Fruit fly (Drosophila melanogaster) whole organism, embryonic: Measurements from ENCODE around the gene Spn75F.
A peak's percentile ranks its signal among the peaks of the same experiment; 100 is the strongest.

ENCODE experiments used
- CG10209 ChIP-seq: fragments of 200-800 bp; sonication (Bioruptor generic); optimal IDR thresholded peaks from 3 replicates; lab custom pipeline; 2017; ENCODE audit warnings: missing biosample characterization, mild to moderate bottlenecking, missing genetic modification characterization, missing genetic modification reagents
- CG11247 ChIP-seq: fragments of 200-800 bp; sonication (Bioruptor generic); IDR thresholded peaks from 2 replicates; pipeline ENCODE4 v1.3.6; 2022; ENCODE audit warnings: missing biosample characterization, missing genetic modification characterization
- CG11695 ChIP-seq: fragments of 200-800 bp; sonication (Bioruptor generic); IDR thresholded peaks from 3 replicates; pipeline ENCODE4 v1.3.6; 2022; ENCODE audit warnings: missing biosample characterization, missing genetic modification characterization
- CG1529 ChIP-seq: fragments of 200-800 bp; sonication (Bioruptor generic); optimal IDR thresholded peaks from 3 replicates; lab custom pipeline; 2018; ENCODE audit warnings: missing biosample characterization, missing genetic modification characterization
- CG17385 ChIP-seq: fragments of 200-800 bp; sonication (Bioruptor generic); optimal IDR thresholded peaks from 3 replicates; lab custom pipeline; 2018; ENCODE audit warnings: missing biosample characterization, mild to moderate bottlenecking, missing genetic modification characterization
- CG31365 ChIP-seq: fragments of 200-800 bp; sonication (Bioruptor generic); optimal IDR thresholded peaks from 2 replicates; lab custom pipeline; 2018; ENCODE audit warnings: missing biosample characterization, mild to moderate bottlenecking, missing genetic modification characterization
- CG31441 ChIP-seq: fragments of 200-800 bp; sonication (Bioruptor generic); IDR thresholded peaks from 2 replicates; pipeline ENCODE4 v1.3.6; 2022; ENCODE audit warnings: missing biosample characterization, missing genetic modification characterization
- CG4730 ChIP-seq: fragments of 200-800 bp; sonication (Bioruptor generic); IDR thresholded peaks from 2 replicates; pipeline ENCODE4 v1.3.6; 2022; ENCODE audit warnings: missing biosample characterization, missing genetic modification characterization
- CG6689 ChIP-seq: fragments of 200-800 bp; sonication (Bioruptor generic); IDR thresholded peaks from 2 replicates; pipeline ENCODE4 v1.3.6; 2022; ENCODE audit warnings: missing biosample characterization, missing genetic modification characterization
- CG6791 ChIP-seq: fragments of 200-800 bp; sonication (Bioruptor generic); IDR thresholded peaks from 3 replicates; pipeline ENCODE4 v1.3.6; 2022; ENCODE audit warnings: missing biosample characterization, missing genetic modification characterization; ENCODE audit not compliant: partially characterized antibody
- CG6813 ChIP-seq: fragments of 200-800 bp; sonication (Bioruptor generic); optimal IDR thresholded peaks from 2 replicates; lab custom pipeline; 2017; ENCODE audit warnings: missing biosample characterization, missing genetic modification characterization, mild to moderate bottlenecking, moderate library complexity, missing genetic modification reagents
- CG7928 ChIP-seq: fragments of 200-800 bp; sonication (Bioruptor generic); optimal IDR thresholded peaks from 2 replicates; lab custom pipeline; 2017; ENCODE audit warnings: missing biosample characterization, mild to moderate bottlenecking, missing genetic modification characterization
- CG8388 ChIP-seq: fragments of 200-800 bp; sonication (Bioruptor generic); optimal IDR thresholded peaks from 2 replicates; lab custom pipeline; 2019; ENCODE audit warnings: missing biosample characterization, mild to moderate bottlenecking, missing genetic modification characterization, moderate library complexity
- CG9437 ChIP-seq: fragments of 200-800 bp; sonication (Bioruptor generic); optimal IDR thresholded peaks from 2 replicates; lab custom pipeline; 2018; ENCODE audit warnings: missing biosample characterization, mild to moderate bottlenecking, missing genetic modification characterization
- CG9727 ChIP-seq: fragments of 200-800 bp; sonication (Bioruptor generic); optimal IDR thresholded peaks from 3 replicates; lab custom pipeline; 2017; ENCODE audit warnings: missing biosample characterization, mild to moderate bottlenecking, missing genetic modification characterization
- Dll ChIP-seq: fragments of 200-800 bp; sonication (Bioruptor generic); IDR thresholded peaks from 4 replicates; pipeline ENCODE4 v1.3.6; 2022; ENCODE audit warnings: missing biosample characterization, missing genetic modification characterization; ENCODE audit not compliant: partially characterized antibody
- HLH4C ChIP-seq: fragments of 200-800 bp; sonication (Bioruptor generic); IDR thresholded peaks from 3 replicates; pipeline ENCODE4 v1.3.6; 2022; ENCODE audit warnings: missing biosample characterization, missing genetic modification characterization; ENCODE audit not compliant: partially characterized antibody
- Hey ChIP-seq: fragments of 200-800 bp; sonication (Bioruptor generic); optimal IDR thresholded peaks from 3 replicates; lab custom pipeline; 2018; ENCODE audit warnings: missing biosample characterization, mild to moderate bottlenecking, missing genetic modification characterization
- Hmx ChIP-seq: fragments of 200-800 bp; sonication (Bioruptor generic); optimal IDR thresholded peaks from 2 replicates; lab custom pipeline; 2016; ENCODE audit warnings: missing biosample characterization, missing genetic modification characterization
- Med ChIP-seq: fragments of 200-800 bp; sonication (Bioruptor generic); peaks from one replicate; lab custom pipeline; 2016; ENCODE audit warnings: missing biosample characterization, missing genetic modification characterization, mild to moderate bottlenecking, inconsistent platforms, moderate library complexity
- Nf-YB ChIP-seq: fragments of 200-800 bp; sonication (Bioruptor generic); optimal IDR thresholded peaks from 3 replicates; lab custom pipeline; 2019; ENCODE audit warnings: missing biosample characterization, mild to moderate bottlenecking, missing genetic modification characterization, moderate library complexity
- Oli ChIP-seq: fragments of 200-800 bp; sonication (Bioruptor generic); optimal IDR thresholded peaks from 2 replicates; lab custom pipeline; 2018; ENCODE audit warnings: missing biosample characterization, mild to moderate bottlenecking, missing genetic modification characterization, moderate library complexity
- Rx ChIP-seq: fragments of 200-800 bp; sonication (Bioruptor generic); IDR thresholded peaks from 2 replicates; pipeline ENCODE4 v1.3.6; 2022; ENCODE audit warnings: missing biosample characterization, missing genetic modification characterization
- Ssrp ChIP-seq: fragments of 200-800 bp; sonication (Bioruptor generic); optimal IDR thresholded peaks from 2 replicates; lab custom pipeline; 2018; ENCODE audit warnings: missing biosample characterization, mild to moderate bottlenecking, missing genetic modification characterization, moderate library complexity
- al ChIP-seq: fragments of 200-800 bp; sonication (Bioruptor generic); IDR thresholded peaks from 2 replicates; pipeline ENCODE4 v1.3.6; 2022; ENCODE audit warnings: missing biosample characterization, missing genetic modification characterization
- cas ChIP-seq: fragments of 200-800 bp; sonication (Bioruptor generic); IDR thresholded peaks from 2 replicates; pipeline ENCODE4 v1.3.6; 2022; ENCODE audit warnings: missing biosample characterization, missing genetic modification characterization
- cg ChIP-seq: fragments of 200-800 bp; sonication (Bioruptor generic); optimal IDR thresholded peaks from 3 replicates; lab custom pipeline; 2019; ENCODE audit warnings: missing biosample characterization, mild to moderate bottlenecking, missing genetic modification characterization, moderate library complexity
- corto ChIP-seq: fragments of 200-800 bp; sonication (Bioruptor generic); optimal IDR thresholded peaks from 2 replicates; lab custom pipeline; 2016; ENCODE audit warnings: missing biosample characterization, mild to moderate bottlenecking, missing genetic modification characterization, moderate library complexity
- dan ChIP-seq: fragments of 200-800 bp; sonication (Bioruptor generic); IDR thresholded peaks from 2 replicates; pipeline ENCODE4 v1.3.6; 2022; ENCODE audit warnings: missing biosample characterization, missing genetic modification characterization
- dati ChIP-seq: fragments of 200-800 bp; sonication (Bioruptor generic); IDR thresholded peaks from 2 replicates; pipeline ENCODE4 v1.3.6; 2022; ENCODE audit warnings: missing biosample characterization, missing genetic modification characterization
- eyg ChIP-seq: fragments of 200-800 bp; sonication (Bioruptor generic); optimal IDR thresholded peaks from 3 replicates; lab custom pipeline; 2016; ENCODE audit warnings: missing biosample characterization, missing genetic modification characterization
- fu2 ChIP-seq: fragments of 200-800 bp; sonication (Bioruptor generic); optimal IDR thresholded peaks from 2 replicates; lab custom pipeline; 2016; ENCODE audit warnings: missing biosample characterization, missing genetic modification characterization
- gem ChIP-seq: fragments of 200-800 bp; sonication (Bioruptor generic); optimal IDR thresholded peaks from 2 replicates; lab custom pipeline; 2019; ENCODE audit warnings: missing biosample characterization, mild to moderate bottlenecking, missing genetic modification characterization, moderate library complexity
- gsb-n ChIP-seq: fragments of 200-800 bp; sonication (Bioruptor generic); optimal IDR thresholded peaks from 3 replicates; lab custom pipeline; 2018; ENCODE audit warnings: missing biosample characterization, mild to moderate bottlenecking, missing genetic modification characterization
- hb ChIP-seq: fragments of 200-800 bp; sonication (Bioruptor generic); IDR thresholded peaks from 3 replicates; pipeline ENCODE4 v1.3.6; 2022; ENCODE audit warnings: missing biosample characterization, missing genetic modification characterization; ENCODE audit not compliant: partially characterized antibody
- lab ChIP-seq: fragments of 200-800 bp; sonication (Bioruptor generic); optimal IDR thresholded peaks from 3 replicates; lab custom pipeline; 2017; ENCODE audit warnings: missing biosample characterization, missing genetic modification characterization, mild to moderate bottlenecking, moderate library complexity, missing genetic modification reagents
- lbe ChIP-seq: fragments of 200-800 bp; sonication (Bioruptor generic); optimal IDR thresholded peaks from 2 replicates; lab custom pipeline; 2016; ENCODE audit warnings: missing biosample characterization, mild to moderate bottlenecking, missing genetic modification characterization
- mirr ChIP-seq: fragments of 200-800 bp; sonication (Bioruptor generic); optimal IDR thresholded peaks from 3 replicates; lab custom pipeline; 2018; ENCODE audit warnings: missing biosample characterization, mild to moderate bottlenecking, missing genetic modification characterization
- prd ChIP-seq, 3 experiments: fragments of >200 bp in 2 of 3; fragments of 200-800 bp in 1 of 3; sonication (Bioruptor generic) in 1 of 3; optimal IDR thresholded peaks in 2 of 3; IDR thresholded peaks in 1 of 3; 2 replicates in 2 of 3; 3 replicates in 1 of 3; pipeline versions ENCODE4 v1.3.6 to Lab custom; 2017 to 2022; ENCODE audit warnings: missing biosample characterization in 1 of 3, missing genetic modification characterization in 1 of 3
- pzg ChIP-seq: fragments of 200-800 bp; sonication (Bioruptor generic); optimal IDR thresholded peaks from 3 replicates; lab custom pipeline; 2018; ENCODE audit warnings: missing biosample characterization, mild to moderate bottlenecking, missing genetic modification characterization, moderate library complexity
- ranshi ChIP-seq: fragments of 200-800 bp; sonication (Bioruptor generic); IDR thresholded peaks from 2 replicates; pipeline ENCODE4 v1.3.6; 2022; ENCODE audit warnings: missing biosample characterization, missing genetic modification characterization
- salm ChIP-seq: fragments of 200-800 bp; sonication (Bioruptor generic); optimal IDR thresholded peaks from 2 replicates; lab custom pipeline; 2018; ENCODE audit warnings: missing biosample characterization, mild to moderate bottlenecking, missing genetic modification characterization
- sima ChIP-seq: fragments of 200-800 bp; sonication (Bioruptor generic); optimal IDR thresholded peaks from 2 replicates; lab custom pipeline; 2016; ENCODE audit warnings: missing biosample characterization, missing genetic modification characterization
- sisA ChIP-seq: fragments of 200-800 bp; sonication (Bioruptor generic); IDR thresholded peaks from 2 replicates; pipeline ENCODE4 v1.3.6; 2022; ENCODE audit warnings: missing biosample characterization, missing genetic modification characterization
- slbo ChIP-seq: fragments of 200-800 bp; sonication (Bioruptor generic); IDR thresholded peaks from 2 replicates; pipeline ENCODE4 v1.3.6; 2022; ENCODE audit warnings: missing biosample characterization, missing genetic modification characterization
- vvl ChIP-seq: fragments of 200-800 bp; sonication (Bioruptor generic); IDR thresholded peaks from 2 replicates; pipeline ENCODE4 v1.3.6; 2022; ENCODE audit warnings: missing biosample characterization, missing genetic modification characterization
- zfh1 ChIP-seq: fragments of 200-800 bp; sonication (Bioruptor generic); IDR thresholded peaks from 3 replicates; pipeline ENCODE4 v1.3.6; 2022; ENCODE audit warnings: missing biosample characterization, missing genetic modification characterization

The Spn75F gene

dm6 chr3L:19168717-19169436, 39.4 kb upstream of the Spn75F start (continued):
- TF ChIP-seq CG6791 (GFP tag; lab: Robert Waterston, UW) (no peak), CG7928 (no peak), hb (GFP tag; lab: Robert Waterston, UW) (no peak), CG31365 (tag; lab: Kevin White, UChicago) (no peak), eyg (GFP tag; lab: Kevin White, UChicago) (no peak), HLH4C (GFP tag; lab: Robert Waterston, UW) (no peak), dati (no peak), gsb-n (no peak), Hey (tag; lab: Kevin White, UChicago) (peak; percentile 66), sima (GFP tag; lab: Kevin White, UChicago) (no peak), gem (tag; lab: Kevin White, UChicago) (peak; percentile 8), Rx (GFP tag; lab: Robert Waterston, UW) (no peak), CG9437 (no peak), salm (tag; lab: Kevin White, UChicago) (peak; percentile 35), dan (GFP tag; lab: Robert Waterston, UW) (no peak), CG11247 (GFP tag; lab: Robert Waterston, UW) (no peak), al (GFP tag; lab: Robert Waterston, UW) (no peak), Med (GFP tag; lab: Kevin White, UChicago) (peak; percentile 87), cg (GFP tag; lab: Kevin White, UChicago) (peak; percentile 20), pzg (GFP tag; lab: Kevin White, UChicago) (no peak), CG17385 (GFP tag; lab: Kevin White, UChicago) (peak; percentile 29), mirr (GFP tag; lab: Kevin White, UChicago) (peak; percentile 88), Nf-YB (no peak)

- TF ChIP-seq sisA (GFP tag; lab: Robert Waterston, UW) (0 out of 2 replicates have a peak, but pooled peaks have one; percentile 5), Oli (tag; lab: Kevin White, UChicago) (peak; percentile 61), fu2 (GFP tag; lab: Kevin White, UChicago) (no peak), cas (GFP tag; lab: Robert Waterston, UW) (no peak), CG31441 (GFP tag; lab: Robert Waterston, UW) (peak; percentile 68), CG8388 (GFP tag; lab: Kevin White, UChicago) (peak; percentile 3), lbe (GFP tag; lab: Kevin White, UChicago) (peak; percentile 59), CG9727 (GFP tag; lab: Kevin White, UChicago) (peak; percentile 74), ranshi (GFP tag; lab: Robert Waterston, UW) (no peak), Hmx (GFP tag; lab: Kevin White, UChicago) (no peak), CG11695 (peak; percentile 56; the same call in 1 of the 3 replicates), Ssrp (tag; lab: Kevin White, UChicago) (peak; percentile 40), prd (optimal IDR thresholded peaks at IDR 0.05; lab: Kevin White, UChicago) (no peak), prd (GFP tag; IDR thresholded peaks at IDR 0.05; lab: Robert Waterston, UW) (peak; percentile 68; the same call in 2 of the 3 replicates), CG6689 (GFP tag; lab: Robert Waterston, UW) (peak; percentile 51), Dll (GFP tag; lab: Robert Waterston, UW) (no peak), vvl (GFP tag; lab: Robert Waterston, UW) (0 out of 2 replicates have a peak, but pooled peaks have one; percentile 9), CG10209 (peak; percentile 33), zfh1 (GFP tag; lab: Robert Waterston, UW) (peak; percentile 56; the same call in 1 of the 3 replicates), corto (peak; percentile 61), slbo (GFP tag; lab: Robert Waterston, UW) (peak; percentile 32), lab (peak; percentile 44), CG6813 (peak; percentile 55), CG4730 (GFP tag; lab: Robert Waterston, UW) (no peak), CG1529 (GFP tag; lab: Kevin White, UChicago) (peak; percentile 16)
Measured at dm6 chr3L:19167668-19168354, 38.3 kb upstream of the Spn75F start.
